Worm (Caenorhabditis elegans) whole organism, L3 larva: ENCODE results near the gene W06G6.17.

Experiments
- ama-1 ChIP-seq: fragments of 150-350 bp; optimal IDR thresholded peaks from 2 replicates; lab custom pipeline; 2018
- ceh-82 ChIP-seq: fragments of 150-350 bp; optimal IDR thresholded peaks from 2 replicates; lab custom pipeline; 2014; ENCODE audit warnings: missing biosample characterization, missing genetic modification characterization
- elt-1 ChIP-seq: fragments of 150-350 bp; optimal IDR thresholded peaks from 2 replicates; lab custom pipeline; 2014; ENCODE audit warnings: missing biosample characterization, missing genetic modification characterization
- elt-2 ChIP-seq: sonication (generic microtip); optimal IDR thresholded peaks from 2 replicates; lab custom pipeline; 2016; ENCODE audit warnings: missing genetic modification reagents, mild to moderate bottlenecking, missing genetic modification characterization, missing compliant biosample characterization
- elt-3 ChIP-seq, 3 experiments: fragments of 150-350 bp in 1 of 3; sonication (generic microtip) in 2 of 3; optimal IDR thresholded peaks; 2 replicates in 2 of 3; 4 replicates in 1 of 3; lab custom pipeline; 2014 to 2017; ENCODE audit warnings: missing biosample characterization in 3 of 3, missing genetic modification characterization in 3 of 3
- fkh-10 ChIP-seq: sonication (generic microtip); optimal IDR thresholded peaks from 2 replicates; lab custom pipeline; 2017; ENCODE audit warnings: missing biosample characterization, missing genetic modification reagents, missing genetic modification characterization
- jun-1 ChIP-seq: fragments of 150-350 bp; optimal IDR thresholded peaks from 2 replicates; lab custom pipeline; 2014; ENCODE audit warnings: missing biosample characterization, missing genetic modification reagents, missing genetic modification characterization
- lin-39 ChIP-seq: fragments of 150-350 bp; optimal IDR thresholded peaks from 2 replicates; lab custom pipeline; 2018; ENCODE audit warnings: missing biosample characterization, missing genetic modification reagents, missing genetic modification characterization
- mml-1 ChIP-seq: fragments of 150-350 bp; sonication (generic microtip); optimal IDR thresholded peaks from 3 replicates; lab custom pipeline; 2014; ENCODE audit warnings: missing biosample characterization, missing genetic modification characterization
- nfya-1 ChIP-seq: sonication (generic microtip); optimal IDR thresholded peaks from 2 replicates; lab custom pipeline; 2017; ENCODE audit warnings: missing genetic modification characterization, mild to moderate bottlenecking, missing compliant biosample characterization, antibody characterized with exemption, moderate library complexity; ENCODE audit not compliant: insufficient read depth
- nhr-11 ChIP-seq: fragments of 150-350 bp; optimal IDR thresholded peaks from 2 replicates; lab custom pipeline; 2014; ENCODE audit warnings: missing biosample characterization, missing genetic modification characterization
- pqm-1 ChIP-seq: fragments of 150-350 bp; optimal IDR thresholded peaks from 2 replicates; lab custom pipeline; 2017; ENCODE audit warnings: missing biosample characterization, missing genetic modification characterization, inconsistent platforms
- unc-39 ChIP-seq: sonication (generic microtip); optimal IDR thresholded peaks from 4 replicates; lab custom pipeline; 2017; ENCODE audit warnings: missing biosample characterization, missing genetic modification characterization
- unc-62 ChIP-seq: fragments of 150-350 bp; sonication (generic microtip); optimal IDR thresholded peaks from 4 replicates; lab custom pipeline; 2014; ENCODE audit warnings: missing biosample characterization, missing genetic modification reagents, missing genetic modification characterization
- ztf-11 ChIP-seq: fragments of 150-350 bp; optimal IDR thresholded peaks from 2 replicates; lab custom pipeline; 2014; ENCODE audit warnings: missing biosample characterization, missing genetic modification characterization

Gene W06G6.17

DNA sequence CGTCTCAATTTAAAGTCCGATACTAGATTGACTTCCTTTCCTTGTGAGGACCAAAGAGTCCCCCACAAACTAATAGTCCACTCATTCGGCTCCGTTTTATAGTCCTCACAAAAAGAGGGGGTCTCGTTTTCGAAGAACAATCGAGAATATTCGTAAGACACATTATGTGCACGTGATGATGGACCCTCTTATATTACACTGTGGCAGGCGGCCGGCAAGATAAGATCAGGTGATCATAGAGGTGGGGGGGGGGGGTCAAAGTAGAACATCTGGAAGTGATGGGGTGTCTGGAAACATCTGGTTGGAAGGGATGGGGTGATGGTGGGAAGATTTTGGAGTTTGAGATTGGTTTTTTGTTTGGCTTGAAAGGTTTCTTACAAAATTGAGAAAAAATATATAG, 46.6 kb downstream of the W06G6.17 start:
- no peak for TF ChIP-seq elt-3 (tag; optimal IDR thresholded peaks at IDR 0.05; lab: Kevin White, UChicago)
- no peak for TF ChIP-seq pqm-1
- TF ChIP-seq ceh-82 (tag; lab: Kevin White, UChicago): no peak
- no peak for TF ChIP-seq ztf-11 (tag; lab: Kevin White, UChicago)

DNA sequence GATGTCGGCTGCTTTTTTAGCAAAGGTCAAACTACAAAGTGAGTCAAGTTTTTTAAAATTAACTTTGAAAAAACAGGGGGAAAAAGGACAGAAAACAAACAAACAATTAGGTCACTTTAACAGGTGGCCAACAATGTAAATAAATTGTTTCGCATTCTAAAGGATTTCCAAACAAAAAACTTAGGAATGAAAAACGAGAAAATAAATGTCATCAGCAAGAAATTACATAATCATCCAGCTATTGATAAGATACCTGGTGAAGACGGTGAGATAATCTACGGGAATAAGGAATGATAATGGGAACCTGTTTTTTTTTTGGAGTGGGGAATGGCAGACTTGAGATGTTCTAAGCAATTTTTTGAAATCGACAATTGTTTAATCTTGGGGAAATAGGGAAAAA, 48.9 kb downstream of the W06G6.17 start:
- TF ChIP-seq elt-3 (tag; optimal IDR thresholded peaks at IDR 0.05; lab: Kevin White, UChicago) (peak in 1 of 3 experiments; percentile 9), fkh-10 (GFP tag; lab: Kevin White, UChicago) (no peak)
- TF ChIP-seq, all 47 proteins: peak for 1

DNA sequence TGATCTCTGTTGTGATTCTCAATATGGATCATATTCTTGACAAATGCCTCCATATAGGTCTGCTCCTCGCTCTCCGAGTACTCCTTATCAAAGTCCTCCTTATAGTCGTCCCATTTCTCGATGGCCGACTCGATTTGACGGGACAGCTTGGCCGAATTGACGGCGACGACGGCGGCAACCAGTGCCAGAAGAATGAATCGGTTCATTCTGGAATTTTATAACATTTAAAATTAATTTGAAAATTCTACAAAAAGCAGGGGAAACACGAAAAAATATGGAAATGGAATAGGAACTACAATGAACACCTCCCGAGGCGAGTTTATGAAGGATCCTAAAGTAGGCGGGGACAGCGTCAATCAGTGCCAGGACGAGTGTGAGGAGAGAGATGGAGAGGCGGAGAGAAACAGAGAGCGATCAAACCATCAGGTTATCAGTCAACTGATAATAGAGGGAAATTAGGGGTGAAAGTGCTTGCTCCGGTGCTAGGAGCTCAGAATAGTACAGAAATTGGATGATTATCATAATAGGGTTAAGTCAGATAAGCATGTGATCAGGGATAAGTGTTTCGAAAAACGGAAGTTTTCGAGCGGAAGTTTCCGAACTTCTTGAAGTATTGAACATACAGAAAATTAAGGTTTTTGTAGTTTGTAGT, 49.8 kb downstream of the W06G6.17 start, which contains the start of gene cpl-1:
Gene cpl-1, minus strand, starts transcription at position 207 of the 652 bp plus-strand sequence.
- TF ChIP-seq pqm-1: peak; percentile 77
- no peak for TF ChIP-seq nhr-11 (tag; lab: Kevin White, UChicago)
- no peak for TF ChIP-seq elt-1 (tag; lab: Kevin White, UChicago)
- no peak for TF ChIP-seq lin-39
- TF ChIP-seq unc-62: no peak
- peak; percentile 82 for TF ChIP-seq ama-1 (lab: Kevin White, UChicago)
- peak; percentile 95 for TF ChIP-seq elt-2 (tag; lab: Kevin White, UChicago)
- TF ChIP-seq mml-1 (tag; lab: Kevin White, UChicago): no peak
- TF ChIP-seq jun-1 (tag; lab: Kevin White, UChicago): peak; percentile 69
- TF ChIP-seq unc-39 (tag; lab: Kevin White, UChicago): no peak
- peak; percentile 16 for TF ChIP-seq nfya-1
